Worm (Caenorhabditis elegans) whole organism, L1 larva: ENCODE results near the gene hlh-4.
A peak's percentile ranks its signal among the peaks of the same experiment; 100 is the strongest.

Experiments
- C16A3.4 ChIP-seq: fragments of 150-350 bp; optimal IDR thresholded peaks from 2 replicates; lab custom pipeline; 2014; ENCODE audit warnings: missing biosample characterization, missing genetic modification characterization
- F16B12.6 ChIP-seq: fragments of 150-350 bp; optimal IDR thresholded peaks from 2 replicates; lab custom pipeline; 2014; ENCODE audit warnings: missing biosample characterization, missing genetic modification characterization
- aly-2 ChIP-seq: fragments of 150-350 bp; optimal IDR thresholded peaks from 2 replicates; lab custom pipeline; 2014; ENCODE audit warnings: missing biosample characterization, missing genetic modification characterization
- ama-1 ChIP-seq: fragments of 150-350 bp; optimal IDR thresholded peaks from 2 replicates; lab custom pipeline; 2014
- blmp-1 ChIP-seq: fragments of 150-350 bp; optimal IDR thresholded peaks from 2 replicates; lab custom pipeline; 2014; ENCODE audit warnings: missing biosample characterization, missing genetic modification characterization
- ceh-8 ChIP-seq: fragments of 200-800 bp; sonication (Bioruptor generic); optimal IDR thresholded peaks from 2 replicates; lab custom pipeline; 2018; ENCODE audit warnings: mild to moderate bottlenecking, missing genetic modification characterization, moderate library complexity, missing compliant biosample characterization
- ceh-82 ChIP-seq, 3 experiments: fragments of 150-350 bp in 1 of 3; sonication (generic microtip) in 2 of 3; optimal IDR thresholded peaks; 2 replicates each; lab custom pipeline; 2014 to 2017; ENCODE audit warnings: missing biosample characterization in 3 of 3, missing genetic modification characterization in 3 of 3
- ces-1 ChIP-seq: fragments of 150-350 bp; optimal IDR thresholded peaks from 2 replicates; lab custom pipeline; 2014; ENCODE audit warnings: missing biosample characterization, missing genetic modification reagents, missing genetic modification characterization
- dpl-1 ChIP-seq, 3 experiments: fragments of 150-350 bp in 2 of 3; sonication (generic microtip) in 1 of 3; optimal IDR thresholded peaks; 2 replicates each; lab custom pipeline; 2014 to 2017; ENCODE audit warnings: missing biosample characterization in 3 of 3, missing genetic modification characterization in 3 of 3, missing genetic modification reagents in 3 of 3
- efl-1 ChIP-seq, 4 experiments: fragments of 150-350 bp; optimal IDR thresholded peaks in 3 of 4; peaks in 1 of 4; 1 replicate in 1 of 4; 2 replicates in 3 of 4; lab custom pipeline; 2014; ENCODE audit warnings: missing biosample characterization in 2 of 4, missing genetic modification characterization in 2 of 4, missing genetic modification reagents in 2 of 4
- efl-3 ChIP-seq: fragments of 200-800 bp; sonication (Bioruptor generic); optimal IDR thresholded peaks from 2 replicates; lab custom pipeline; 2018; ENCODE audit warnings: mild to moderate bottlenecking, missing genetic modification characterization, missing compliant biosample characterization
- elt-3 ChIP-seq, 6 experiments: fragments of 150-350 bp in 1 of 6; sonication (generic microtip); optimal IDR thresholded peaks; 2 replicates each; lab custom pipeline; 2017 to 2018; ENCODE audit warnings: missing biosample characterization in 6 of 6, missing genetic modification characterization in 6 of 6, inconsistent platforms in 1 of 6
- fkh-10 ChIP-seq: sonication (generic microtip); optimal IDR thresholded peaks from 2 replicates; lab custom pipeline; 2017; ENCODE audit warnings: missing biosample characterization, missing genetic modification reagents, missing genetic modification characterization
- fkh-8 ChIP-seq: sonication (generic microtip); optimal IDR thresholded peaks from 2 replicates; lab custom pipeline; 2016; ENCODE audit warnings: mild to moderate bottlenecking, missing genetic modification characterization, missing compliant biosample characterization
- fos-1 ChIP-seq: fragments of 150-350 bp; optimal IDR thresholded peaks from 2 replicates; lab custom pipeline; 2014; ENCODE audit warnings: missing biosample characterization, missing genetic modification characterization
- grh-1 ChIP-seq: fragments of 200-800 bp; sonication (Bioruptor generic); IDR thresholded peaks from 2 replicates; pipeline ENCODE4 v1.3.6; 2022; ENCODE audit warnings: missing genetic modification reagents, missing genetic modification characterization, missing compliant biosample characterization
- hlh-4 ChIP-seq: sonication (generic microtip); optimal IDR thresholded peaks from 2 replicates; lab custom pipeline; 2016; ENCODE audit warnings: mild to moderate bottlenecking, missing genetic modification characterization, missing compliant biosample characterization
- hpl-2 ChIP-seq: fragments of 150-350 bp; optimal IDR thresholded peaks from 2 replicates; lab custom pipeline; 2014; ENCODE audit warnings: missing biosample characterization, missing genetic modification reagents, missing genetic modification characterization
- isw-1 ChIP-seq: fragments of 200-800 bp; sonication (Bioruptor generic); IDR thresholded peaks from 2 replicates; pipeline ENCODE4 v1.3.6; 2022; ENCODE audit warnings: missing genetic modification characterization, missing compliant biosample characterization
- jun-1 ChIP-seq: fragments of 150-350 bp; optimal IDR thresholded peaks from 2 replicates; lab custom pipeline; 2014; ENCODE audit warnings: missing biosample characterization, missing genetic modification reagents, missing genetic modification characterization
- lin-13 ChIP-seq: fragments of 150-350 bp; optimal IDR thresholded peaks from 2 replicates; lab custom pipeline; 2014; ENCODE audit warnings: missing biosample characterization, missing genetic modification reagents, missing genetic modification characterization
- lin-14 ChIP-seq: fragments of 200-800 bp; sonication (Bioruptor generic); optimal IDR thresholded peaks from 2 replicates; lab custom pipeline; 2018; ENCODE audit warnings: mild to moderate bottlenecking, missing genetic modification characterization, moderate library complexity, missing compliant biosample characterization
- lin-15B ChIP-seq: fragments of 150-350 bp; sonication (generic microtip); optimal IDR thresholded peaks from 3 replicates; lab custom pipeline; 2014; ENCODE audit warnings: missing biosample characterization, missing genetic modification characterization
- lin-39 ChIP-seq: fragments of 150-350 bp; optimal IDR thresholded peaks from 2 replicates; lab custom pipeline; 2014; ENCODE audit warnings: missing biosample characterization, missing genetic modification reagents, missing genetic modification characterization
- lir-3 ChIP-seq: sonication (generic microtip); optimal IDR thresholded peaks from 2 replicates; lab custom pipeline; 2016; ENCODE audit warnings: mild to moderate bottlenecking, missing genetic modification characterization, moderate library complexity, missing compliant biosample characterization; ENCODE audit not compliant: poor library complexity
- lsy-2 ChIP-seq, 2 experiments: fragments of 150-350 bp; optimal IDR thresholded peaks; 2 replicates each; lab custom pipeline; 2014; ENCODE audit warnings: missing biosample characterization in 2 of 2, missing genetic modification characterization in 2 of 2
- mdl-1 ChIP-seq, 2 experiments: fragments of 150-350 bp; optimal IDR thresholded peaks; 2 replicates each; lab custom pipeline; 2014 to 2017; ENCODE audit warnings: missing biosample characterization in 2 of 2, missing genetic modification characterization in 2 of 2, inconsistent platforms in 1 of 2
- mef-2 ChIP-seq: fragments of 150-350 bp; optimal IDR thresholded peaks from 2 replicates; lab custom pipeline; 2014; ENCODE audit warnings: missing biosample characterization, missing genetic modification characterization
- mep-1 ChIP-seq: fragments of 150-350 bp; optimal IDR thresholded peaks from 2 replicates; lab custom pipeline; 2014; ENCODE audit warnings: missing biosample characterization, missing genetic modification characterization
- nhr-11 ChIP-seq: fragments of 150-350 bp; optimal IDR thresholded peaks from 2 replicates; lab custom pipeline; 2014; ENCODE audit warnings: missing biosample characterization, missing genetic modification characterization
- nhr-19 ChIP-seq: fragments of 200-800 bp; sonication (Bioruptor generic); conservative IDR thresholded peaks from 2 replicates; pipeline ENCODE4 v1.3.6; 2022; ENCODE audit warnings: missing genetic modification characterization, missing compliant biosample characterization
- nhr-20 ChIP-seq: sonication (generic microtip); optimal IDR thresholded peaks from 2 replicates; lab custom pipeline; 2016; ENCODE audit warnings: mild to moderate bottlenecking, missing genetic modification characterization, missing compliant biosample characterization
- nhr-237 ChIP-seq: fragments of 150-350 bp; optimal IDR thresholded peaks from 2 replicates; lab custom pipeline; 2014; ENCODE audit warnings: missing biosample characterization, missing genetic modification characterization
- nhr-47 ChIP-seq: sonication (generic microtip); optimal IDR thresholded peaks from 2 replicates; lab custom pipeline; 2016; ENCODE audit warnings: mild to moderate bottlenecking, missing genetic modification characterization, moderate library complexity, missing compliant biosample characterization
- nhr-71 ChIP-seq: sonication (generic microtip); optimal IDR thresholded peaks from 2 replicates; lab custom pipeline; 2016; ENCODE audit warnings: mild to moderate bottlenecking, missing genetic modification characterization, moderate library complexity, missing compliant biosample characterization
- nhr-76 ChIP-seq: sonication (generic microtip); optimal IDR thresholded peaks from 2 replicates; lab custom pipeline; 2017; ENCODE audit warnings: missing biosample characterization, missing genetic modification characterization
- nhr-77 ChIP-seq: fragments of 150-350 bp; optimal IDR thresholded peaks from 2 replicates; lab custom pipeline; 2014; ENCODE audit warnings: missing biosample characterization, missing genetic modification characterization
- nhr-85 ChIP-seq: sonication (generic microtip); peaks from one replicate; lab custom pipeline; 2016; ENCODE audit warnings: missing genetic modification characterization, inconsistent platforms, missing compliant biosample characterization
- nhr-90 ChIP-seq: sonication (generic microtip); optimal IDR thresholded peaks from 2 replicates; lab custom pipeline; 2016; ENCODE audit warnings: mild to moderate bottlenecking, missing genetic modification characterization, missing compliant biosample characterization; ENCODE audit not compliant: poor library complexity
- rnt-1 ChIP-seq: sonication (generic microtip); optimal IDR thresholded peaks from 2 replicates; lab custom pipeline; 2016; ENCODE audit warnings: mild to moderate bottlenecking, missing genetic modification characterization, moderate library complexity, missing compliant biosample characterization
- skn-1 ChIP-seq: fragments of 150-350 bp; optimal IDR thresholded peaks from 2 replicates; lab custom pipeline; 2014; ENCODE audit warnings: missing biosample characterization, missing genetic modification characterization
- snpc-4 ChIP-seq: fragments of 150-350 bp; optimal IDR thresholded peaks from 2 replicates; lab custom pipeline; 2014; ENCODE audit warnings: missing biosample characterization, missing genetic modification characterization
- snu-23 ChIP-seq: sonication (generic microtip); optimal IDR thresholded peaks from 2 replicates; lab custom pipeline; 2016; ENCODE audit warnings: missing genetic modification characterization, missing compliant biosample characterization
- sox-4 ChIP-seq: sonication (generic microtip); optimal IDR thresholded peaks from 2 replicates; lab custom pipeline; 2016; ENCODE audit warnings: missing genetic modification characterization, missing compliant biosample characterization
- swsn-7 ChIP-seq: sonication (generic microtip); optimal IDR thresholded peaks from 2 replicates; lab custom pipeline; 2016; ENCODE audit warnings: missing genetic modification characterization, missing compliant biosample characterization
- tbx-2 ChIP-seq: sonication (generic microtip); optimal IDR thresholded peaks from 2 replicates; lab custom pipeline; 2016; ENCODE audit warnings: missing genetic modification characterization, missing compliant biosample characterization
- tlp-1 ChIP-seq: fragments of 150-350 bp; optimal IDR thresholded peaks from 2 replicates; lab custom pipeline; 2014; ENCODE audit warnings: missing biosample characterization, missing genetic modification characterization
- unc-130 ChIP-seq: fragments of 150-350 bp; optimal IDR thresholded peaks from 2 replicates; lab custom pipeline; 2017; ENCODE audit warnings: missing biosample characterization, missing genetic modification characterization, inconsistent platforms
- unc-98 ChIP-seq: fragments of 200-800 bp; sonication (Bioruptor generic); IDR thresholded peaks from 2 replicates; pipeline ENCODE4 v1.3.6; 2022; ENCODE audit warnings: missing genetic modification characterization, missing compliant biosample characterization
- vab-15 ChIP-seq: sonication (generic microtip); optimal IDR thresholded peaks from 2 replicates; lab custom pipeline; 2017; ENCODE audit warnings: missing genotype, mild to moderate bottlenecking, missing genetic modification characterization, missing compliant biosample characterization
- zag-1 ChIP-seq: fragments of 150-350 bp; optimal IDR thresholded peaks from 2 replicates; lab custom pipeline; 2014; ENCODE audit warnings: missing biosample characterization, missing genetic modification characterization
- ztf-4 ChIP-seq: fragments of 150-350 bp; optimal IDR thresholded peaks from 2 replicates; lab custom pipeline; 2014; ENCODE audit warnings: missing biosample characterization, missing genetic modification characterization

hlh-4 gene

ce11 chrIII:9780665-9781304, 41.9 kb upstream of the hlh-4 start, which contains the start of gene vha-1:
Gene vha-1 (plus strand): TSS chrIII:9781254.
- TF ChIP-seq unc-98 (GFP tag; lab: Robert Waterston, UW) (no peak), tbx-2 (peak; percentile 81), efl-1 (optimal IDR thresholded peaks at IDR 0.05; lab: Kevin White, UChicago) (peak; percentile 79 to 89), efl-1 (GFP tag; optimal IDR thresholded peaks at IDR 0.05 in 1 of 2; lab: Kevin White, UChicago) (peak; percentile 79 to 94), nhr-85 (tag; lab: Kevin White, UChicago) (peak; percentile 85), lin-15B (peak; percentile 95), fkh-10 (GFP tag; lab: Kevin White, UChicago) (peak; percentile 2), efl-3 (no peak), skn-1 (tag; lab: Kevin White, UChicago) (peak; percentile 91), ceh-8 (GFP tag; lab: Kevin White, UChicago) (no peak), lin-14 (GFP tag; lab: Kevin White, UChicago) (peak; percentile 93), unc-130 (tag; lab: Kevin White, UChicago) (peak; percentile 73), rnt-1 (tag; lab: Kevin White, UChicago) (peak; percentile 73), nhr-11 (no peak), hlh-4 (tag; lab: Kevin White, UChicago) (no peak), elt-3 (tag; optimal IDR thresholded peaks at IDR 0.05; lab: Kevin White, UChicago) (peak in 4 of 6 experiments; percentile 11 to 92 (median 79)), lin-39 (tag; lab: Kevin White, UChicago) (no peak), isw-1 (peak; percentile 73), F16B12.6 (tag; lab: Kevin White, UChicago) (peak; percentile 64), fos-1 (tag; lab: Kevin White, UChicago) (peak; percentile 61), blmp-1 (peak; percentile 57), fkh-8 (tag; lab: Kevin White, UChicago) (peak; percentile 77), grh-1 (GFP tag; lab: Robert Waterston, UW) (peak; percentile 52), aly-2 (peak; percentile 25), ceh-82 (tag; optimal IDR thresholded peaks at IDR 0.05; lab: Kevin White, UChicago) (peak; percentile 74 to 95 (median 83)), vab-15 (peak; percentile 24), mef-2 (tag; lab: Kevin White, UChicago) (no peak), lsy-2 (tag; optimal IDR thresholded peaks at IDR 0.05; lab: Kevin White, UChicago) (peak; percentile 86 to 97), nhr-76 (tag; lab: Kevin White, UChicago) (no peak), snu-23 (GFP tag; lab: Kevin White, UChicago) (peak; percentile 94), lir-3 (peak; percentile 34), mep-1 (peak; percentile 87), jun-1 (tag; lab: Kevin White, UChicago) (peak; percentile 66), nhr-47 (tag; lab: Kevin White, UChicago) (peak; percentile 78), tlp-1 (tag; lab: Kevin White, UChicago) (no peak), nhr-20 (tag; lab: Kevin White, UChicago) (peak; percentile 88), C16A3.4 (tag; lab: Kevin White, UChicago) (peak; percentile 91), nhr-90 (peak; percentile 71), swsn-7 (tag; lab: Kevin White, UChicago) (peak; percentile 73), nhr-19 (GFP tag; lab: Robert Waterston, UW) (peak; percentile 53), mdl-1 (tag; optimal IDR thresholded peaks at IDR 0.05; lab: Kevin White, UChicago) (peak in 1 of 2 experiments; percentile 81), nhr-237 (peak; percentile 84), snpc-4 (tag; lab: Kevin White, UChicago) (peak; percentile 43), lin-13 (GFP tag; lab: Kevin White, UChicago) (peak; percentile 83), sox-4 (tag; lab: Kevin White, UChicago) (no peak), ztf-4 (tag; lab: Kevin White, UChicago) (no peak), nhr-77 (tag; lab: Kevin White, UChicago) (peak; percentile 90), nhr-71 (tag; lab: Kevin White, UChicago) (peak; percentile 90), dpl-1 (GFP tag; optimal IDR thresholded peaks at IDR 0.05; lab: Kevin White, UChicago) (peak; percentile 76 to 82 (median 80)), ces-1 (GFP tag; lab: Kevin White, UChicago) (no peak), hpl-2 (GFP tag; lab: Kevin White, UChicago) (peak; percentile 41), ama-1 (lab: Kevin White, UChicago) (peak; percentile 56), zag-1 (no peak)
